Worm (Caenorhabditis elegans): ENCODE data around the gene set-19.

DNA sequence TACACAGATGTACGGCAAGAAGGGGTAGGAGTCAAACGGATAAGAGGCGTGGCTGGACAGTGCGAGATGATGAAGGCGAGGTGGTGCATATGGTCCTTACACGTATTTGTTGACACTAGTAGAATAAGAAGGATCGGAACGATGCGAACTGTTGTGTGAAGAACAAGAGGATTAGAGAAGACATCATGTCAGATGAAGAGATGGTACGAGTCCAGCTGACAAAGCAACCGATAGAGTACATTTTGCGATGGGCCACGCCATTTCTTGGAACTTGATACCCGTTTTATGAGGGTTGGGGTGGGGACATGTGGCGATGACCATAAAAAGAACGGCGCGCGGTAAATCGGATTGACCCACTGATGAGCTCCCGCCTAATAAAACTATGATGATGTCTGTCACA, 18.4 kb upstream of the set-19 start:
- no peak for TF ChIP-seq him-1 (tag; optimal IDR thresholded peaks at IDR 0.05)
- no peak for TF ChIP-seq W03F9.2 (tag; optimal IDR thresholded peaks at IDR 0.05)
- TF ChIP-seq dao-5 (tag; optimal IDR thresholded peaks at IDR 0.05) = no peak
